Worm (Caenorhabditis elegans) whole organism, young adult: ENCODE data around the gene F52E1.9.

Experiments
- B0019.2 ChIP-seq: fragments of 200-800 bp; sonication (Bioruptor generic); conservative IDR thresholded peaks from 2 replicates; pipeline ENCODE4 v1.3.6; 2022; ENCODE audit warnings: missing genetic modification reagents, missing genetic modification characterization, missing compliant biosample characterization
- B0035.1 ChIP-seq: sonication (generic microtip); optimal IDR thresholded peaks from 2 replicates; lab custom pipeline; 2016; ENCODE audit warnings: missing genetic modification characterization, mild to moderate bottlenecking, missing compliant biosample characterization, missing genotype, missing genetic modification reagents
- ceh-40 ChIP-seq: fragments of 200-800 bp; sonication (Bioruptor generic); IDR thresholded peaks from 2 replicates; pipeline ENCODE4 v1.3.6; 2022; ENCODE audit warnings: missing genetic modification characterization, missing compliant biosample characterization
- dpl-1 ChIP-seq: fragments of 150-350 bp; optimal IDR thresholded peaks from 2 replicates; lab custom pipeline; 2014; ENCODE audit warnings: missing biosample characterization, missing genetic modification reagents, missing genetic modification characterization
- efl-1 ChIP-seq: fragments of 150-350 bp; optimal IDR thresholded peaks from 2 replicates; lab custom pipeline; 2014; ENCODE audit warnings: missing biosample characterization, missing genetic modification reagents, missing genetic modification characterization
- snpc-3.4 ChIP-seq: sonication (generic microtip); optimal IDR thresholded peaks from 2 replicates; lab custom pipeline; 2017; ENCODE audit warnings: missing genetic modification characterization, mild to moderate bottlenecking, missing compliant biosample characterization, antibody characterized with exemption, moderate library complexity, missing genotype, missing genetic modification reagents
- snpc-4 ChIP-seq, 5 experiments: fragments of 150-350 bp in 1 of 5; sonication (generic microtip) in 4 of 5; optimal IDR thresholded peaks; 2 replicates each; lab custom pipeline; 2014 to 2018; ENCODE audit warnings: missing genetic modification characterization in 5 of 5, missing biosample characterization in 3 of 5, antibody characterized with exemption in 2 of 5, mild to moderate bottlenecking in 2 of 5, missing compliant biosample characterization in 2 of 5, missing genotype in 2 of 5, moderate library complexity in 2 of 5, missing genetic modification reagents in 1 of 5
- xnd-1 ChIP-seq: sonication (generic microtip); optimal IDR thresholded peaks from 2 replicates; lab custom pipeline; 2016; ENCODE audit warnings: missing genotype, missing genetic modification reagents, missing genetic modification characterization, missing compliant biosample characterization

DNA sequence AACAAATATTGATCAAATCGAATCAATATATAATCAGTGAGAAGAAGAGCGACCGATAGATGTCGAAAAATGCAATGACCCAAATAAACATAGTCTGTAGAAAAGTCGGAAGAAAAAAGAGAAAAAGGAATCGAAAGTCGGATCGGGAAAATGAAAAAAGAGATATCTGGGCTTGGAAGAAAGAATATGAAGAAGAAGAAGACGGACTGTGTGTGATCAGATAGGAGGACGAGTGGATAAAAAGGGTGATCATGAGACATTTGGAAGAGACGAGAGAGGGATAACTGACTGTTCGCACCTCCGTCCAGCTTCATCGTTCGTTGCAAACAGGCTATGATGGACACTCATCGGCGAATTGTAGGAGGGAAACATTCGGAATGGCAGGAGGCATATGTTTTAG, 7.1 kb upstream of the F52E1.9 start:
- TF ChIP-seq ceh-40 (GFP tag; lab: Robert Waterston, UW): no peak
- no peak for TF ChIP-seq xnd-1 (tag; lab: Kevin White, UChicago)
- no peak for TF ChIP-seq B0035.1 (tag; lab: Kevin White, UChicago)
- no peak for TF ChIP-seq dpl-1
- no peak for TF ChIP-seq B0019.2
- TF ChIP-seq efl-1 (GFP tag; lab: Kevin White, UChicago): no peak
- no peak for TF ChIP-seq snpc-4 (GFP tag; optimal IDR thresholded peaks at IDR 0.05; lab: Kevin White, UChicago)
- no peak for TF ChIP-seq snpc-4 (tag; optimal IDR thresholded peaks at IDR 0.05; lab: Kevin White, UChicago)
- TF ChIP-seq snpc-3.4 (tag; lab: Kevin White, UChicago): no peak
